Worm (Caenorhabditis elegans): Measurements from ENCODE around the gene ttr-33.

Gene ttr-33

DNA sequence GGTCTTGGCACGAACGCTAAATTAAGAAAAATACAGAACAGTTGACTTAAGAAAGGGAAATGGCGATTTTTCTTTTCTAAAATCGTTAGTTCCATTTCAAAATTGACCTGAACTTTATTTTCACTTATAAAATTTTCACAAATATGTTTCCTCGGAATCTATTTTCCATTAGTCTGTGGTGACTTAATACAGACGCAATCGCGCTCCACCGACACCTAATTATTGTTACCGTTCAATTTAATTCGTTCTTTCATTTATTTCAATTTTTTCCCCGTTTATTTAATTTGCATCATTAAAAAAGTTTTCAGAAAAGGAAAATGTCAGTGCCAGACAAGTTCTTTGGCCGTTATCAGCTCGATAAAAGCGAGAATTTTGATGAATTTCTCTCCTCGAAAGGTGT lies 17.4 kb downstream of the ttr-33 start, which contains the start of gene lbp-4 (continued):
- no peak for TF ChIP-seq ceh-6 (GFP tag; optimal IDR thresholded peaks at IDR 0.05)
- TF ChIP-seq C38D4.7 (GFP tag; optimal IDR thresholded peaks at IDR 0.05) = no peak
- no peak for TF ChIP-seq hlh-15 (tag; optimal IDR thresholded peaks at IDR 0.05)
- no peak for TF ChIP-seq K02D7.2 (tag; optimal IDR thresholded peaks at IDR 0.05)
- TF ChIP-seq odd-2 (tag; optimal IDR thresholded peaks at IDR 0.05) = no peak
- no peak for TF ChIP-seq pat-9 (tag; optimal IDR thresholded peaks at IDR 0.05)
- no peak for TF ChIP-seq sox-4 (tag; optimal IDR thresholded peaks at IDR 0.05)
- no peak for TF ChIP-seq ceh-24 (tag; optimal IDR thresholded peaks at IDR 0.05)
- peak; percentile 79 for TF ChIP-seq tbx-2 (tag; optimal IDR thresholded peaks at IDR 0.05)
- TF ChIP-seq ref-2 (tag; optimal IDR thresholded peaks at IDR 0.05) = no peak
- TF ChIP-seq ceh-9 (tag; optimal IDR thresholded peaks at IDR 0.05) = no peak
- TF ChIP-seq eyg-1 (tag; optimal IDR thresholded peaks at IDR 0.05) = no peak
- TF ChIP-seq ets-4 (tag; optimal IDR thresholded peaks at IDR 0.05) = peak; percentile 14
- TF ChIP-seq F13H6.1 (tag; optimal IDR thresholded peaks at IDR 0.05) = no peak
- no peak for TF ChIP-seq nfya-1 (tag; optimal IDR thresholded peaks at IDR 0.05)
- TF ChIP-seq fkh-6 (tag; optimal IDR thresholded peaks at IDR 0.05) = no peak
- no peak for TF ChIP-seq nhr-232 (tag; optimal IDR thresholded peaks at IDR 0.05)
- no peak for TF ChIP-seq sox-2 (GFP tag; IDR thresholded peaks at IDR 0.05)
- TF ChIP-seq mec-3 (tag; optimal IDR thresholded peaks at IDR 0.05; ENCODE audit: borderline replicate concordance) = no peak
- no peak for TF ChIP-seq hlh-30 (tag; optimal IDR thresholded peaks at IDR 0.05; ENCODE audit: insufficient read depth)
- TF ChIP-seq hlh-8 (tag; optimal IDR thresholded peaks at IDR 0.05) = no peak
- no peak for TF ChIP-seq ceh-22 (tag; optimal IDR thresholded peaks at IDR 0.05)
- no peak for TF ChIP-seq fkh-10 (GFP tag; optimal IDR thresholded peaks at IDR 0.05)
- TF ChIP-seq T23F11.4 (GFP tag; optimal IDR thresholded peaks at IDR 0.05) = no peak
- no peak for TF ChIP-seq ceh-48 (tag; optimal IDR thresholded peaks at IDR 0.05)
- TF ChIP-seq C08G9.2 (tag; optimal IDR thresholded peaks at IDR 0.05) = peak; percentile 57
- peak; percentile 22 for TF ChIP-seq elt-2 (tag; optimal IDR thresholded peaks at IDR 0.05)
- no peak for TF ChIP-seq syd-9 (tag; optimal IDR thresholded peaks at IDR 0.05)
- TF ChIP-seq ceh-34 (tag; optimal IDR thresholded peaks at IDR 0.05) = no peak
- TF ChIP-seq npax-4 (tag; optimal IDR thresholded peaks at IDR 0.05) = no peak
- no peak for TF ChIP-seq unc-86 (tag; optimal IDR thresholded peaks at IDR 0.05)
- peak; percentile 50 for TF ChIP-seq unc-42 (tag; optimal IDR thresholded peaks at IDR 0.05)
- TF ChIP-seq pax-1 (tag; optimal IDR thresholded peaks at IDR 0.05) = no peak
- no peak for TF ChIP-seq ceh-18 (tag; optimal IDR thresholded peaks at IDR 0.05)
- TF ChIP-seq hlh-13 (GFP tag; optimal IDR thresholded peaks at IDR 0.05) = no peak
- TF ChIP-seq ceh-30 (tag; optimal IDR thresholded peaks at IDR 0.05) = no peak
- TF ChIP-seq zip-5 (tag; optimal IDR thresholded peaks at IDR 0.05) = peak; percentile 2
- peak; percentile 92 for TF ChIP-seq ceh-31 (tag; optimal IDR thresholded peaks at IDR 0.05)
- TF ChIP-seq dmd-4 (tag; optimal IDR thresholded peaks at IDR 0.05; ENCODE audit: borderline replicate concordance) = no peak
- no peak for TF ChIP-seq K09A11.1 (tag; optimal IDR thresholded peaks at IDR 0.05; ENCODE audit: insufficient read depth)
- no peak for TF ChIP-seq sdc-2 (tag; optimal IDR thresholded peaks at IDR 0.05)
- peak; percentile 24 for TF ChIP-seq ceh-2 (tag; optimal IDR thresholded peaks at IDR 0.05)

DNA sequence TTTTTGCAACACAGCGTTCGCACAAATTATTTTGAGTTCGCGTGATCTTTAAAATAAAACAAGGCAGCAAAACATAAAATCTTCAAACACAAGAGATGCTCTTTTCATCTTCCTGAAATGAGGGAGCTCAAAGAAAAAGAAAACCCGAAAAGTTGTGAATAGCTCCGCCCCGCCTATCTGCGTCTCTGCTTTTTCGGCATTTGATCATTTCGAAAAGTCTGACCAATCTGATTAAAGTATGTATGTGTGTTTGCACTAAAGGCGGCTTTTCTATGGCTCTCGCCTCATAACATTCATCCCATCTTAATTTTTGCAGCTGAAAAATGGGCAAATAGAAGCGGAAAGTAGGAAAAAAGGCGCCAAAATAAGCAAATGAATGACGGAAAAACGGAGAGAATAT lies 18.1 kb downstream of the ttr-33 start:
- no peak for TF ChIP-seq ama-1 (optimal IDR thresholded peaks at IDR 0.05)
- no peak for TF ChIP-seq ceh-2 (tag; optimal IDR thresholded peaks at IDR 0.05)
- peak; percentile 74 for TF ChIP-seq unc-42 (tag; optimal IDR thresholded peaks at IDR 0.05)

All from whole organism, late embryonic.